Worm (Caenorhabditis elegans) whole organism, young adult: ENCODE results near the gene dct-6.

ENCODE experiments used
- B0019.2 ChIP-seq: fragments of 200-800 bp; sonication (Bioruptor generic); conservative IDR thresholded peaks from 2 replicates; pipeline ENCODE4 v1.3.6; 2022; ENCODE audit warnings: missing genetic modification reagents, missing genetic modification characterization, missing compliant biosample characterization
- B0336.3 ChIP-seq: fragments of 200-800 bp; sonication (Bioruptor generic); IDR thresholded peaks from 2 replicates; pipeline ENCODE4 v1.3.6; 2022; ENCODE audit warnings: missing genetic modification characterization, missing compliant biosample characterization
- F22D6.2 ChIP-seq: sonication (generic microtip); optimal IDR thresholded peaks from 2 replicates; lab custom pipeline; 2016; ENCODE audit warnings: mild to moderate bottlenecking, missing genetic modification characterization, missing compliant biosample characterization
- F23B12.7 ChIP-seq: sonication (generic microtip); optimal IDR thresholded peaks from 2 replicates; lab custom pipeline; 2017; ENCODE audit warnings: missing genetic modification characterization, mild to moderate bottlenecking, missing compliant biosample characterization, antibody characterized with exemption, moderate library complexity; ENCODE audit not compliant: insufficient read depth
- F57A8.1 ChIP-seq: fragments of 200-800 bp; sonication (Bioruptor generic); optimal IDR thresholded peaks from 2 replicates; lab custom pipeline; 2018; ENCODE audit warnings: mild to moderate bottlenecking, missing genetic modification characterization, moderate library complexity, missing compliant biosample characterization
- K11D2.4 ChIP-seq: fragments of 200-800 bp; sonication (Bioruptor generic); IDR thresholded peaks from 2 replicates; pipeline ENCODE4 v1.3.6; 2022; ENCODE audit warnings: missing genetic modification reagents, missing genetic modification characterization, missing compliant biosample characterization
- Y53F4B.3 ChIP-seq: fragments of 200-800 bp; sonication (Bioruptor generic); IDR thresholded peaks from 2 replicates; pipeline ENCODE4 v1.3.6; 2022; ENCODE audit warnings: missing genetic modification reagents, missing genetic modification characterization, missing compliant biosample characterization
- Y53G8AR.9 ChIP-seq: fragments of 200-800 bp; sonication (Bioruptor generic); conservative IDR thresholded peaks from 2 replicates; pipeline ENCODE4 v1.3.6; 2022; ENCODE audit warnings: missing genetic modification reagents, missing genetic modification characterization, missing compliant biosample characterization
- Y56A3A.18 ChIP-seq: fragments of 200-800 bp; sonication (Bioruptor generic); IDR thresholded peaks from 2 replicates; pipeline ENCODE4 v1.3.6; 2022; ENCODE audit warnings: missing genetic modification reagents, missing genetic modification characterization, missing compliant biosample characterization
- Y95B8A.8 ChIP-seq: fragments of 200-800 bp; sonication (Bioruptor generic); IDR thresholded peaks from 2 replicates; pipeline ENCODE4 v1.3.6; 2022; ENCODE audit warnings: missing genetic modification reagents, missing genetic modification characterization, missing compliant biosample characterization
- ZK185.1 ChIP-seq: sonication (generic microtip); optimal IDR thresholded peaks from 2 replicates; lab custom pipeline; 2016; ENCODE audit warnings: mild to moderate bottlenecking, missing genetic modification characterization, missing compliant biosample characterization; ENCODE audit not compliant: poor library complexity, severe bottlenecking
- akir-1 ChIP-seq: fragments of 200-800 bp; sonication (Bioruptor generic); optimal IDR thresholded peaks from 2 replicates; lab custom pipeline; 2018; ENCODE audit warnings: mild to moderate bottlenecking, missing genetic modification characterization, moderate library complexity, missing compliant biosample characterization
- ama-1 ChIP-seq, 3 experiments: fragments of 150-350 bp in 1 of 3; sonication (generic microtip) in 2 of 3; optimal IDR thresholded peaks; 2 replicates each; lab custom pipeline; 2014 to 2018; ENCODE audit warnings: missing biosample characterization in 2 of 3, missing genetic modification characterization in 2 of 3, missing genetic modification reagents in 2 of 3
- atf-7 ChIP-seq: sonication (generic microtip); optimal IDR thresholded peaks from 2 replicates; lab custom pipeline; 2017; ENCODE audit warnings: mild to moderate bottlenecking, missing genetic modification characterization, missing compliant biosample characterization
- attf-5 ChIP-seq: fragments of 200-800 bp; sonication (Bioruptor generic); optimal IDR thresholded peaks from 2 replicates; lab custom pipeline; 2018; ENCODE audit warnings: mild to moderate bottlenecking, missing genetic modification characterization, missing compliant biosample characterization
- cebp-1 ChIP-seq, 2 experiments: fragments of 200-800 bp in 1 of 2; sonication (Bioruptor generic) in 1 of 2; sonication (generic microtip) in 1 of 2; IDR thresholded peaks in 1 of 2; optimal IDR thresholded peaks in 1 of 2; 2 replicates each; pipeline versions ENCODE4 v1.3.6 to Lab custom; 2017 to 2022; ENCODE audit warnings: missing compliant biosample characterization in 2 of 2, missing genetic modification characterization in 2 of 2, mild to moderate bottlenecking in 1 of 2, missing genetic modification reagents in 1 of 2, moderate library complexity in 1 of 2
- cebp-2 ChIP-seq: fragments of 200-800 bp; sonication (Bioruptor generic); IDR thresholded peaks from 2 replicates; pipeline ENCODE4 v1.3.6; 2022; ENCODE audit warnings: missing genetic modification characterization, missing compliant biosample characterization
- ceh-40 ChIP-seq: fragments of 200-800 bp; sonication (Bioruptor generic); IDR thresholded peaks from 2 replicates; pipeline ENCODE4 v1.3.6; 2022; ENCODE audit warnings: missing genetic modification characterization, missing compliant biosample characterization
- dox-1 ChIP-seq: fragments of 200-800 bp; sonication (Bioruptor generic); IDR thresholded peaks from 2 replicates; pipeline ENCODE4 v1.3.6; 2022; ENCODE audit warnings: missing genetic modification reagents, missing genetic modification characterization, missing compliant biosample characterization
- egl-18 ChIP-seq: fragments of 200-800 bp; sonication (Bioruptor generic); IDR thresholded peaks from 2 replicates; pipeline ENCODE4 v1.3.6; 2022; ENCODE audit warnings: missing genetic modification reagents, missing genetic modification characterization, missing compliant biosample characterization
- egl-44 ChIP-seq: fragments of 200-800 bp; sonication (Bioruptor generic); IDR thresholded peaks from 2 replicates; pipeline ENCODE4 v1.3.6; 2022; ENCODE audit warnings: missing genetic modification reagents, missing genetic modification characterization, missing compliant biosample characterization
- hmg-1.2 ChIP-seq: fragments of 200-800 bp; sonication (Bioruptor generic); IDR thresholded peaks from 2 replicates; pipeline ENCODE4 v1.3.6; 2022; ENCODE audit warnings: missing genetic modification reagents, missing genetic modification characterization, missing compliant biosample characterization
- lin-26 ChIP-seq: fragments of 200-800 bp; sonication (Bioruptor generic); IDR thresholded peaks from 2 replicates; pipeline ENCODE4 v1.3.6; 2022; ENCODE audit warnings: missing genetic modification reagents, missing genetic modification characterization, missing compliant biosample characterization
- lin-35 ChIP-seq, 3 experiments: fragments of 150-350 bp in 2 of 3; sonication (generic microtip) in 1 of 3; optimal IDR thresholded peaks; 2 replicates each; lab custom pipeline; 2014 to 2018; ENCODE audit warnings: missing biosample characterization in 3 of 3, missing genetic modification characterization in 3 of 3, missing genetic modification reagents in 3 of 3
- lin-40 ChIP-seq: sonication (generic microtip); optimal IDR thresholded peaks from 2 replicates; lab custom pipeline; 2016; ENCODE audit warnings: missing genetic modification characterization, mild to moderate bottlenecking, missing compliant biosample characterization, missing genotype, missing genetic modification reagents
- madf-10 ChIP-seq: sonication (generic microtip); optimal IDR thresholded peaks from 2 replicates; lab custom pipeline; 2016; ENCODE audit warnings: mild to moderate bottlenecking, missing genetic modification characterization, missing compliant biosample characterization
- madf-3 ChIP-seq: fragments of 200-800 bp; sonication (Bioruptor generic); IDR thresholded peaks from 2 replicates; pipeline ENCODE4 v1.3.6; 2022; ENCODE audit warnings: missing genetic modification reagents, missing genetic modification characterization, missing compliant biosample characterization
- madf-8 ChIP-seq: fragments of 200-800 bp; sonication (Bioruptor generic); conservative IDR thresholded peaks from 2 replicates; pipeline ENCODE4 v1.3.6; 2022; ENCODE audit warnings: missing genetic modification reagents, missing genetic modification characterization, missing compliant biosample characterization
- mcd-1 ChIP-seq: fragments of 200-800 bp; sonication (Bioruptor generic); IDR thresholded peaks from 2 replicates; pipeline ENCODE4 v1.3.6; 2022; ENCODE audit warnings: missing genetic modification reagents, missing genetic modification characterization, missing compliant biosample characterization
- mxl-1 ChIP-seq: sonication (generic microtip); optimal IDR thresholded peaks from 2 replicates; lab custom pipeline; 2016; ENCODE audit warnings: missing genetic modification characterization, missing compliant biosample characterization
- nfyb-1 ChIP-seq: fragments of 200-800 bp; sonication (Bioruptor generic); IDR thresholded peaks from 2 replicates; pipeline ENCODE4 v1.3.6; 2022; ENCODE audit warnings: missing genetic modification reagents, missing genetic modification characterization, missing compliant biosample characterization
- nhr-179 ChIP-seq: sonication (generic microtip); optimal IDR thresholded peaks from 2 replicates; lab custom pipeline; 2016; ENCODE audit warnings: mild to moderate bottlenecking, missing genetic modification characterization, missing compliant biosample characterization
- sdz-38 ChIP-seq: sonication (generic microtip); optimal IDR thresholded peaks from 2 replicates; lab custom pipeline; 2016; ENCODE audit warnings: missing genotype, missing genetic modification characterization, missing compliant biosample characterization
- sea-2 ChIP-seq: fragments of 200-800 bp; sonication (Bioruptor generic); IDR thresholded peaks from 2 replicates; pipeline ENCODE4 v1.3.6; 2022; ENCODE audit warnings: missing genetic modification characterization, missing compliant biosample characterization
- somi-1 ChIP-seq: fragments of 200-800 bp; sonication (Bioruptor generic); optimal IDR thresholded peaks from 2 replicates; lab custom pipeline; 2018; ENCODE audit warnings: mild to moderate bottlenecking, missing genetic modification characterization, missing compliant biosample characterization
- tbp1 ChIP-seq: fragments of 200-800 bp; sonication (Bioruptor generic); optimal IDR thresholded peaks from 2 replicates; lab custom pipeline; 2018; ENCODE audit warnings: mild to moderate bottlenecking, missing genetic modification characterization, missing compliant biosample characterization
- tbx-9 ChIP-seq: sonication (generic microtip); optimal IDR thresholded peaks from 2 replicates; lab custom pipeline; 2016; ENCODE audit warnings: borderline replicate concordance, missing genetic modification characterization, inconsistent platforms, missing compliant biosample characterization
- tlf-1 ChIP-seq: fragments of 200-800 bp; sonication (Bioruptor generic); optimal IDR thresholded peaks from 2 replicates; lab custom pipeline; 2018; ENCODE audit warnings: mild to moderate bottlenecking, missing genetic modification characterization, missing compliant biosample characterization
- unc-130 ChIP-seq: sonication (generic microtip); optimal IDR thresholded peaks from 2 replicates; lab custom pipeline; 2016; ENCODE audit warnings: missing genetic modification reagents, missing genetic modification characterization, missing compliant biosample characterization
- ztf-28 ChIP-seq: fragments of 200-800 bp; sonication (Bioruptor generic); IDR thresholded peaks from 2 replicates; pipeline ENCODE4 v1.3.6; 2022; ENCODE audit warnings: missing genetic modification reagents, missing genetic modification characterization, missing compliant biosample characterization

dct-6 gene

DNA sequence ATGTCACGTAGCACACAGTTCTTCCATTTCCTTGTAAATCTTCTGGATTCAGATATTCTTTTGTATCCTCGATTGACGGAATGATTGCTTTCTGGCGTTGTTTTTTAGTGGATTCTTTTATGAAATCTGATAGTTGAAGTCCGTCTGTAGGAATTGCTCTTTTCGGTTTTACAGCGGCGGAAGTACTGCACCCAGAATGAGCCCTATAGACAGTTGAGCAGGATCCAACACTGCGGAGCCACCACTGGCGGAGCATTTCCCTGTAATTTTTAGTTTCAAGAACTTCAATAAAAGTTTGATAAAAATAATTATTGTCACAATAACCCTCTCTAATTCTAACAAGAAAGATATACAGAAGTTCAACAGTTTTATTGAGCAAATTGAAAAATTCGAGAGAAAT lies 20.3 kb upstream of the dct-6 start, which contains the start of gene F25B5.5 (continued):
- TF ChIP-seq madf-3 (GFP tag; lab: Robert Waterston, UW) = 0 out of 2 replicates have a peak, but pooled peaks have one; percentile 12
- TF ChIP-seq lin-26 (GFP tag; lab: Robert Waterston, UW) = 0 out of 2 replicates have a peak, but pooled peaks have one; percentile 32
- TF ChIP-seq ama-1 (optimal IDR thresholded peaks at IDR 0.05; lab: Kevin White, UChicago) = peak; percentile 53
- no peak for TF ChIP-seq ama-1 (GFP tag; optimal IDR thresholded peaks at IDR 0.05; lab: Kevin White, UChicago)
- no peak for TF ChIP-seq tbx-9 (tag; lab: Kevin White, UChicago)
- no peak for TF ChIP-seq cebp-1 (GFP tag; IDR thresholded peaks at IDR 0.05; lab: Robert Waterston, UW)
- TF ChIP-seq cebp-1 (tag; optimal IDR thresholded peaks at IDR 0.05; lab: Kevin White, UChicago) = peak; percentile 22

DNA sequence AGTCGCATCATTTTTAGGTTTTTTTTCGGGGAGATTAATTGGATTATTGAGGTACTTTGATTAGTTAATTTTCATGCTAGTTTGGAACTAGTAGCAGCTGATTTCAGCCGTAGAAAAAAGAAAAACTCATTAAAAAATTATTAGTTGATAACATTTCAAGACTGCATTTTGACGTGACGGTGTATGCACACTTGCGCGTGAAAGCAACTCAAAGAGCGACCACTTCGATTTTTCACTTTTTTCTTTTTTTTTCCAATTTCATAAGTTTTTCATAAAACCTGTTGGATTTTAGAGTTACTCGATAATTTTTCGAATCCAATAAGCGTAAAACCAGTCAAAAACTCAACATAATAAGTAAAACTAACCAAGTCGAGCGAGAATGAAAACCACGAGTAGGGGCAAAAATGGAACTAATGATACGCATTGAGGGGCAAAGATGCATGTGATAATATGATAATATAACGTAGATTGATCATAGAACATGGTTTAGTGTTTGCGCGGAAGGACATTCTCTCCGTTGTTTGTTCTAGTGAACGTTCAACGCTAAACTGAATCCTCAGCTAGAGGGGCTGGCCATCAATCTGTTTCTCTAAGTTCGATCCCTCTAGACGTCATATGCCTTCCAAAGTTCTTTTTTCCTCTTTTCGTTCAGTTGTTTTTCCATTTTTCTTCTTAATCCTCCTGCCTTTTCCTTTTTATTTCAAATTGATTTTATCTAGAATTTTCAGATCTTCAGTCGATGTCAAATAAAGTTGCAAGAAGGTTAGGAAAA lies 17.9 kb upstream of the dct-6 start, which contains the start of the genes F25B5.6 and F25B5.3:
F25B5.6 (minus strand) TSS at position 572 of the 772 bp plus-strand sequence.
F25B5.3 (plus strand) TSS at position 722 of the 772 bp plus-strand sequence.
- TF ChIP-seq cebp-1 (GFP tag; IDR thresholded peaks at IDR 0.05; lab: Robert Waterston, UW) (no peak), cebp-1 (tag; optimal IDR thresholded peaks at IDR 0.05; lab: Kevin White, UChicago) (peak; percentile 18), F23B12.7 (tag; lab: Kevin White, UChicago) (peak; percentile 34), egl-44 (GFP tag; lab: Robert Waterston, UW) (no peak), Y95B8A.8 (GFP tag; lab: Robert Waterston, UW) (no peak), Y53G8AR.9 (GFP tag; lab: Robert Waterston, UW) (0 out of 2 replicates have a peak, but pooled peaks have one; percentile 23), tbp1 (GFP tag; lab: Kevin White, UChicago) (no peak), nfyb-1 (no peak), sea-2 (no peak), ZK185.1 (tag; lab: Kevin White, UChicago) (no peak), nhr-179 (tag; lab: Kevin White, UChicago) (no peak), egl-18 (GFP tag; lab: Robert Waterston, UW) (no peak), mcd-1 (0 out of 2 replicates have a peak, but pooled peaks have one; percentile 14), lin-26 (GFP tag; lab: Robert Waterston, UW) (no peak), F57A8.1 (no peak), tlf-1 (no peak)

DNA sequence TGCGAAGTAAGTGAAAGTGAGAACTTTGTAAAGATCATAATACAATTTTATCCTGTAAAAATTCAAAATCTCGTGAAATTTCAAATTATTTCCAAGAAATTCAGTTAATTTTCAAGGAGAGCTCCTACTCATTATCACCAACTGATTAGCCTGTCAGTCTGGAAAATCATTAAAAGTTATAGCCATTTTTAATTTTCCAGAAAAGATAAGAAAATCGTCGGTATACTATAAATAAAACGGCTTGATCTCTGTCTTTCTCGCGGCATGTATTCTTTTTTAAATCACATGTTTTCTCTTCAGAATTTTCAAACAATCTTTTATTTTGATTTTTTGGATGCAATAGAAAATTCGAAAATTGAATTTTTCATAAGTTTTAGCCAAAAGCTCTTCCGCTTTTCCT lies 17.2 kb upstream of the dct-6 start:
- no peak for TF ChIP-seq B0019.2 (GFP tag; lab: Robert Waterston, UW)
- no peak for TF ChIP-seq B0336.3
- no peak for TF ChIP-seq madf-10 (tag; lab: Kevin White, UChicago)
- TF ChIP-seq dox-1 (GFP tag; lab: Robert Waterston, UW) = no peak
- TF ChIP-seq F57A8.1 = no peak
- TF ChIP-seq ceh-40 (GFP tag; lab: Robert Waterston, UW) = no peak
- no peak for TF ChIP-seq attf-5
- no peak for TF ChIP-seq F22D6.2 (tag; lab: Kevin White, UChicago)
- TF ChIP-seq lin-35 (GFP tag; optimal IDR thresholded peaks at IDR 0.05; lab: Kevin White, UChicago) = no peak
- TF ChIP-seq Y53F4B.3 (GFP tag; lab: Robert Waterston, UW) = no peak
- TF ChIP-seq Y56A3A.18 = no peak
- TF ChIP-seq egl-18 (GFP tag; lab: Robert Waterston, UW) = no peak
- no peak for TF ChIP-seq unc-130 (GFP tag; lab: Kevin White, UChicago)

DNA sequence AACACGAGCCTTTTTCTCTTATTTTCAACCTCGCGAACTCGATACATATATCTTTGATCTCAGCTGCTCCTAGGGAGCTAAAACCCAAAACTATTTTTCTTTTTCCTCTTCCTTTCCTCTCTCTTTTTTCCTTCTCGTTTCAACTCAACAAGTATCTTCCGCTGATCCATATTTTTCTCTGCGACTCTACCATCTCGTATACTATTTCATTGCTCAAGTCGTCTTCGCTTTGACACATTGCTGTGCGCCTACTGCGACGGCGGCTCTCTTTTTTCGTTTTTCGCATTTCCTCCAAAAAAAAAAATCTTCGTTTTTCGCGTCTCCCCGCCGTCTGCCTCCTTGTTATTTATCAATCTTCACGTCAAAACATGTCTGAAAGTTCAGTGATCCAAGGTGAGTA lies 16.4 kb upstream of the dct-6 start:
- no peak for TF ChIP-seq madf-3 (GFP tag; lab: Robert Waterston, UW)
- no peak for TF ChIP-seq Y53G8AR.9 (GFP tag; lab: Robert Waterston, UW)
- peak; percentile 77 for TF ChIP-seq hmg-1.2 (GFP tag; lab: Robert Waterston, UW)
- no peak for TF ChIP-seq sdz-38 (tag; lab: Kevin White, UChicago)
- TF ChIP-seq F23B12.7 (tag; lab: Kevin White, UChicago) = no peak
- no peak for TF ChIP-seq egl-18 (GFP tag; lab: Robert Waterston, UW)
- TF ChIP-seq madf-8 (GFP tag; lab: Robert Waterston, UW) = no peak
- peak; percentile 27 for TF ChIP-seq somi-1 (GFP tag; lab: Kevin White, UChicago)
- no peak for TF ChIP-seq mxl-1 (tag; lab: Kevin White, UChicago)
- peak in 1 of 3 experiments; percentile 8 for TF ChIP-seq lin-35 (GFP tag; optimal IDR thresholded peaks at IDR 0.05; lab: Kevin White, UChicago)
- 0 out of 2 replicates have a peak, but pooled peaks have one; percentile 9 for TF ChIP-seq mcd-1
- TF ChIP-seq atf-7 (tag; lab: Kevin White, UChicago) = no peak
- no peak for TF ChIP-seq ztf-28
- TF ChIP-seq cebp-2 (GFP tag; lab: Robert Waterston, UW) = no peak
- no peak for TF ChIP-seq akir-1 (GFP tag; lab: Kevin White, UChicago)
- TF ChIP-seq lin-40 = no peak
- peak; percentile 44; the same call in 1 of the 2 replicates for TF ChIP-seq K11D2.4 (GFP tag; lab: Robert Waterston, UW)
- TF ChIP-seq B0019.2 (GFP tag; lab: Robert Waterston, UW) = no peak
